Worm (Caenorhabditis elegans): ENCODE results near the gene nlp-56.
"Not testable (repeated sequence)": the region's sequence is repeated elsewhere in the genome, so short reads cannot be mapped to it uniquely, and the experiment has no call there.

The nlp-56 gene

ce11 chrIV:14797849-14798248, 13.3 kb upstream of the nlp-56 start, which contains the start of gene arl-8:
Gene arl-8, plus strand, starts transcription at chrIV:14798149.
- no peak for TF ChIP-seq dao-5 (tag; optimal IDR thresholded peaks at IDR 0.05)
- TF ChIP-seq him-1 (tag; optimal IDR thresholded peaks at IDR 0.05) = no peak
- no peak for TF ChIP-seq W03F9.2 (tag; optimal IDR thresholded peaks at IDR 0.05)

- no peak for TF ChIP-seq W03F9.2 (tag; optimal IDR thresholded peaks at IDR 0.05)
- TF ChIP-seq him-1 (tag; optimal IDR thresholded peaks at IDR 0.05) = no peak
- TF ChIP-seq dao-5 (tag; optimal IDR thresholded peaks at IDR 0.05) = no peak
Measured at ce11 chrIV:14797354-14797753, 12.8 kb upstream of the nlp-56 start, which contains the start of the genes Y57G11C.1147 and nuo-3. Gene Y57G11C.1147, minus strand, starts transcription at chrIV:14797514. Gene nuo-3, minus strand, starts transcription at chrIV:14797544.

ce11 chrIV:14795918-14796488, 11.5 kb upstream of the nlp-56 start, which contains the start of gene coq-3:
Gene coq-3, minus strand, starts transcription at chrIV:14796324.
- TF ChIP-seq dao-5 (tag; optimal IDR thresholded peaks at IDR 0.05) = no peak

- TF ChIP-seq W03F9.2 (tag; optimal IDR thresholded peaks at IDR 0.05) (no peak), dao-5 (tag; optimal IDR thresholded peaks at IDR 0.05) (no peak), him-1 (tag; optimal IDR thresholded peaks at IDR 0.05) (peak; percentile 26)
Measured at ce11 chrIV:14793900-14794624, 9.5 kb upstream of the nlp-56 start.

ce11 chrIV:14792602-14793232, 8.2 kb upstream of the nlp-56 start, which contains the start of gene gdi-1:
Gene gdi-1, minus strand, starts transcription at chrIV:14792887.
- TF ChIP-seq him-1 (tag; optimal IDR thresholded peaks at IDR 0.05) (no peak), dao-5 (tag; optimal IDR thresholded peaks at IDR 0.05) (no peak), W03F9.2 (tag; optimal IDR thresholded peaks at IDR 0.05) (no peak)

ce11 chrIV:14790579-14790978, 6.0 kb upstream of the nlp-56 start:
- TF ChIP-seq dao-5 (tag; optimal IDR thresholded peaks at IDR 0.05) (no peak), him-1 (tag; optimal IDR thresholded peaks at IDR 0.05) (no peak), W03F9.2 (tag; optimal IDR thresholded peaks at IDR 0.05) (no peak)

- TF ChIP-seq him-1 (tag; optimal IDR thresholded peaks at IDR 0.05) (peak; percentile 44), dao-5 (tag; optimal IDR thresholded peaks at IDR 0.05) (no peak)
Measured at ce11 chrIV:14786374-14787136, 2.0 kb upstream of the nlp-56 start, which contains the start of gene melo-1. Gene melo-1, plus strand, starts transcription at chrIV:14787031.

- TF ChIP-seq W03F9.2 (tag; optimal IDR thresholded peaks at IDR 0.05) = no peak
Measured at ce11 chrIV:14782211-14782610, 2.3 kb downstream of the nlp-56 start, which contains the start of gene Y57G11C.1130. Gene Y57G11C.1130, plus strand, starts transcription at chrIV:14782511.

- TF ChIP-seq W03F9.2 (tag; optimal IDR thresholded peaks at IDR 0.05) (no peak), him-1 (tag; optimal IDR thresholded peaks at IDR 0.05) (no peak), dao-5 (tag; optimal IDR thresholded peaks at IDR 0.05) (no peak)
Measured at ce11 chrIV:14781537-14781936, 3.0 kb downstream of the nlp-56 start, which contains the start of gene Y57G11C.8. Gene Y57G11C.8, plus strand, starts transcription at chrIV:14781837.

ce11 chrIV:14774454-14774853, 10.1 kb downstream of the nlp-56 start, which contains the start of gene Y57G11C.51:
Gene Y57G11C.51, minus strand, starts transcription at chrIV:14774554.
- TF ChIP-seq him-1, dao-5, W03F9.2 (tag; optimal IDR thresholded peaks at IDR 0.05): not testable (repeated sequence)

ce11 chrIV:14773280-14774071, 11.1 kb downstream of the nlp-56 start, which contains the start of gene Y57G11C.36:
Gene Y57G11C.36, minus strand, starts transcription at chrIV:14773781.
- no peak for TF ChIP-seq W03F9.2 (tag; optimal IDR thresholded peaks at IDR 0.05)
- no peak for TF ChIP-seq him-1 (tag; optimal IDR thresholded peaks at IDR 0.05)
- TF ChIP-seq dao-5 (tag; optimal IDR thresholded peaks at IDR 0.05) = no peak

- TF ChIP-seq dao-5 (tag; optimal IDR thresholded peaks at IDR 0.05) (no peak), him-1 (tag; optimal IDR thresholded peaks at IDR 0.05) (no peak), W03F9.2 (tag; optimal IDR thresholded peaks at IDR 0.05) (no peak)
Measured at ce11 chrIV:14771325-14771724, 13.2 kb downstream of the nlp-56 start, which contains the start of gene degl-1. Gene degl-1, minus strand, starts transcription at chrIV:14771425.
